Fruit fly (Drosophila melanogaster): ENCODE results near the gene GluRIIE.

dm6 chr3R:20652350-20652749 lies 3.8 kb upstream of the GluRIIE start, which contains the start of gene GluRIID:
- TF ChIP-seq CG8478 (optimal IDR thresholded peaks at IDR 0.05) (no peak), CTCF (optimal IDR thresholded peaks at IDR 0.05) (no peak)

Measured in S2 (cell line).